Fruit fly (Drosophila melanogaster) whole organism, prepupa: ENCODE data around the gene Sh.

Experiments used
- CG10631 ChIP-seq: fragments of 200-800 bp; sonication (Bioruptor generic); optimal IDR thresholded peaks from 2 replicates; lab custom pipeline; 2016; ENCODE audit warnings: missing biosample characterization, missing genetic modification characterization
- CG10669 ChIP-seq: fragments of 200-800 bp; sonication (Bioruptor generic); optimal IDR thresholded peaks from 3 replicates; lab custom pipeline; 2018; ENCODE audit warnings: missing biosample characterization, mild to moderate bottlenecking, missing genetic modification characterization, moderate library complexity
- CG11762 ChIP-seq: fragments of 200-800 bp; sonication (Bioruptor generic); optimal IDR thresholded peaks from 3 replicates; lab custom pipeline; 2016; ENCODE audit warnings: missing biosample characterization, missing genetic modification characterization; ENCODE audit not compliant: insufficient read depth
- CG11902 ChIP-seq: fragments of 200-800 bp; sonication (Bioruptor generic); optimal IDR thresholded peaks from 3 replicates; lab custom pipeline; 2016; ENCODE audit warnings: missing biosample characterization, missing genetic modification characterization
- CG15336 ChIP-seq: fragments of 200-800 bp; sonication (Bioruptor generic); IDR thresholded peaks from 2 replicates; pipeline ENCODE4 v1.3.6; 2022; ENCODE audit warnings: missing biosample characterization, missing genetic modification characterization
- CG1621 ChIP-seq: fragments of 200-800 bp; sonication (Bioruptor generic); optimal IDR thresholded peaks from 3 replicates; lab custom pipeline; 2018; ENCODE audit warnings: missing biosample characterization, mild to moderate bottlenecking, missing genetic modification characterization
- CG16779 ChIP-seq: fragments of 200-800 bp; sonication (Bioruptor generic); optimal IDR thresholded peaks from 3 replicates; lab custom pipeline; 2017; ENCODE audit warnings: missing biosample characterization, mild to moderate bottlenecking, missing genetic modification characterization
- CG3032 ChIP-seq: fragments of 200-800 bp; optimal IDR thresholded peaks from 2 replicates; lab custom pipeline; 2019; ENCODE audit warnings: missing biosample characterization, mild to moderate bottlenecking, missing genetic modification characterization, moderate library complexity
- CG31627 ChIP-seq: fragments of 200-800 bp; sonication (Bioruptor generic); optimal IDR thresholded peaks from 3 replicates; lab custom pipeline; 2016; ENCODE audit warnings: missing biosample characterization, missing genetic modification characterization
- CG32006 ChIP-seq: fragments of 200-800 bp; sonication (Bioruptor generic); optimal IDR thresholded peaks from 3 replicates; lab custom pipeline; 2017; ENCODE audit warnings: missing biosample characterization, mild to moderate bottlenecking, missing genetic modification characterization
- CG34406 ChIP-seq: fragments of 200-800 bp; sonication (Bioruptor generic); optimal IDR thresholded peaks from 3 replicates; lab custom pipeline; 2016; ENCODE audit warnings: missing biosample characterization, missing genetic modification characterization
- CG3919 ChIP-seq: fragments of 200-800 bp; sonication (Bioruptor generic); optimal IDR thresholded peaks from 3 replicates; lab custom pipeline; 2016; ENCODE audit warnings: missing biosample characterization, missing genetic modification characterization
- CG4318 ChIP-seq: fragments of 200-800 bp; sonication (Bioruptor generic); optimal IDR thresholded peaks from 3 replicates; lab custom pipeline; 2017; ENCODE audit warnings: missing biosample characterization, mild to moderate bottlenecking, missing genetic modification characterization
- CG6163 ChIP-seq: fragments of 200-800 bp; sonication (Bioruptor generic); IDR thresholded peaks from 3 replicates; pipeline ENCODE4 v1.3.6; 2022; ENCODE audit warnings: missing biosample characterization, missing genetic modification characterization
- CG6276 ChIP-seq: fragments of 200-800 bp; sonication (Bioruptor generic); optimal IDR thresholded peaks from 2 replicates; lab custom pipeline; 2017; ENCODE audit warnings: missing biosample characterization, mild to moderate bottlenecking, missing genetic modification characterization
- CG6792 ChIP-seq: fragments of 200-800 bp; sonication (Bioruptor generic); optimal IDR thresholded peaks from 3 replicates; lab custom pipeline; 2016; ENCODE audit warnings: missing biosample characterization, missing genetic modification characterization
- CG6808 ChIP-seq: fragments of 200-800 bp; sonication (Bioruptor generic); optimal IDR thresholded peaks from 3 replicates; lab custom pipeline; 2017; ENCODE audit warnings: missing biosample characterization, missing genetic modification characterization, mild to moderate bottlenecking, moderate library complexity, missing genetic modification reagents
- CG7368 ChIP-seq: fragments of 200-800 bp; sonication (Bioruptor generic); optimal IDR thresholded peaks from 3 replicates; lab custom pipeline; 2016; ENCODE audit warnings: missing biosample characterization, missing genetic modification characterization
- CG8119 ChIP-seq: fragments of 200-800 bp; sonication (Bioruptor generic); IDR thresholded peaks from 3 replicates; pipeline ENCODE4 v1.3.6; 2022; ENCODE audit warnings: missing biosample characterization, missing genetic modification characterization
- CG8319 ChIP-seq: fragments of 200-800 bp; sonication (Bioruptor generic); optimal IDR thresholded peaks from 3 replicates; lab custom pipeline; 2016; ENCODE audit warnings: missing biosample characterization, missing genetic modification characterization
- CG8632 ChIP-seq: fragments of 200-800 bp; sonication (Bioruptor generic); optimal IDR thresholded peaks from 3 replicates; lab custom pipeline; 2016; ENCODE audit warnings: missing biosample characterization, missing genetic modification characterization
- CG9139 ChIP-seq: fragments of 200-800 bp; sonication (Bioruptor generic); optimal IDR thresholded peaks from 3 replicates; lab custom pipeline; 2017; ENCODE audit warnings: missing biosample characterization, mild to moderate bottlenecking, missing genetic modification characterization
- Eip78C ChIP-seq: fragments of 200-800 bp; sonication (Bioruptor generic); peaks from one replicate; lab custom pipeline; 2016; ENCODE audit warnings: missing biosample characterization, missing genetic modification characterization
- Eip93F ChIP-seq: fragments of 200-800 bp; sonication (Bioruptor generic); optimal IDR thresholded peaks from 2 replicates; lab custom pipeline; 2016; ENCODE audit warnings: missing biosample characterization, mild to moderate bottlenecking, missing genetic modification characterization
- Ets21C ChIP-seq: fragments of 200-800 bp; sonication (Bioruptor generic); optimal IDR thresholded peaks from 3 replicates; lab custom pipeline; 2016; ENCODE audit warnings: missing biosample characterization, missing genetic modification characterization
- Gug ChIP-seq: fragments of 200-800 bp; sonication (Bioruptor generic); IDR thresholded peaks from 2 replicates; pipeline ENCODE4 v1.3.6; 2022; ENCODE audit warnings: missing biosample characterization, missing genetic modification characterization
- Hr39 ChIP-seq: fragments of 200-800 bp; sonication (Bioruptor generic); optimal IDR thresholded peaks from 2 replicates; lab custom pipeline; 2016; ENCODE audit warnings: missing biosample characterization, missing genetic modification characterization
- Hr4 ChIP-seq: fragments of 200-800 bp; sonication (Bioruptor generic); optimal IDR thresholded peaks from 3 replicates; lab custom pipeline; 2016; ENCODE audit warnings: missing biosample characterization, missing genetic modification characterization
- OdsH ChIP-seq: fragments of 200-800 bp; sonication (Bioruptor generic); optimal IDR thresholded peaks from 3 replicates; lab custom pipeline; 2016; ENCODE audit warnings: missing biosample characterization, missing genetic modification characterization
- Smox ChIP-seq: fragments of 200-800 bp; sonication (Bioruptor generic); optimal IDR thresholded peaks from 3 replicates; lab custom pipeline; 2016; ENCODE audit warnings: missing biosample characterization, missing genetic modification characterization
- Sox102F ChIP-seq: fragments of 200-800 bp; sonication (Bioruptor generic); optimal IDR thresholded peaks from 2 replicates; lab custom pipeline; 2016; ENCODE audit warnings: missing biosample characterization, mild to moderate bottlenecking, missing genetic modification characterization
- Sox14 ChIP-seq: fragments of 200-800 bp; sonication (Bioruptor generic); optimal IDR thresholded peaks from 3 replicates; lab custom pipeline; 2016; ENCODE audit warnings: missing biosample characterization, missing genetic modification characterization
- Sox15 ChIP-seq: fragments of 200-800 bp; sonication (Bioruptor generic); optimal IDR thresholded peaks from 3 replicates; lab custom pipeline; 2016; ENCODE audit warnings: missing biosample characterization, missing genetic modification characterization
- cyc ChIP-seq: fragments of 200-800 bp; sonication (Bioruptor generic); optimal IDR thresholded peaks from 3 replicates; lab custom pipeline; 2016; ENCODE audit warnings: missing biosample characterization, missing genetic modification characterization
- dac ChIP-seq: fragments of 200-800 bp; sonication (Bioruptor generic); optimal IDR thresholded peaks from 2 replicates; lab custom pipeline; 2017; ENCODE audit warnings: missing biosample characterization, mild to moderate bottlenecking, missing genetic modification characterization
- dsx ChIP-seq: fragments of 200-800 bp; optimal IDR thresholded peaks from 3 replicates; lab custom pipeline; 2019; ENCODE audit warnings: missing biosample characterization, mild to moderate bottlenecking, missing genetic modification characterization, moderate library complexity; ENCODE audit not compliant: poor library complexity, severe bottlenecking
- eg ChIP-seq: fragments of 200-800 bp; sonication (Bioruptor generic); IDR thresholded peaks from 3 replicates; pipeline ENCODE4 v1.3.6; 2022; ENCODE audit warnings: missing biosample characterization, missing genetic modification characterization
- esn ChIP-seq: fragments of 200-800 bp; sonication (Bioruptor generic); optimal IDR thresholded peaks from 2 replicates; lab custom pipeline; 2016; ENCODE audit warnings: missing biosample characterization, mild to moderate bottlenecking, missing genetic modification characterization, moderate library complexity
- fd59A ChIP-seq: fragments of 200-800 bp; sonication (Bioruptor generic); optimal IDR thresholded peaks from 2 replicates; lab custom pipeline; 2017; ENCODE audit warnings: missing biosample characterization, mild to moderate bottlenecking, missing genetic modification characterization, missing genetic modification reagents
- fd85E ChIP-seq: fragments of 200-800 bp; sonication (Bioruptor generic); optimal IDR thresholded peaks from 3 replicates; lab custom pipeline; 2016; ENCODE audit warnings: missing biosample characterization, missing genetic modification characterization
- fkh ChIP-seq: fragments of 200-800 bp; sonication (Bioruptor generic); optimal IDR thresholded peaks from 3 replicates; lab custom pipeline; 2017; ENCODE audit warnings: missing biosample characterization, mild to moderate bottlenecking, missing genetic modification characterization, moderate library complexity
- lz ChIP-seq: fragments of 200-800 bp; sonication (Bioruptor generic); optimal IDR thresholded peaks from 3 replicates; lab custom pipeline; 2016; ENCODE audit warnings: missing biosample characterization, missing genetic modification characterization
- net ChIP-seq: fragments of 200-800 bp; sonication (Bioruptor generic); optimal IDR thresholded peaks from 3 replicates; lab custom pipeline; 2016; ENCODE audit warnings: missing biosample characterization, missing genetic modification characterization
- pdm3 ChIP-seq: fragments of 200-800 bp; sonication (Bioruptor generic); optimal IDR thresholded peaks from 3 replicates; lab custom pipeline; 2016; ENCODE audit warnings: missing biosample characterization, missing genetic modification characterization
- salr ChIP-seq, 2 experiments: fragments of 200-800 bp; sonication (Bioruptor generic); optimal IDR thresholded peaks; 3 replicates each; lab custom pipeline; 2016 to 2018; ENCODE audit warnings: missing biosample characterization in 2 of 2, missing genetic modification characterization in 2 of 2, mild to moderate bottlenecking in 1 of 2
- spab ChIP-seq: fragments of 200-800 bp; sonication (Bioruptor generic); optimal IDR thresholded peaks from 2 replicates; lab custom pipeline; 2017; ENCODE audit warnings: missing biosample characterization, mild to moderate bottlenecking, missing genetic modification characterization, missing genetic modification reagents
- svp ChIP-seq: fragments of 200-800 bp; sonication (Bioruptor generic); peaks from one replicate; lab custom pipeline; 2016; ENCODE audit warnings: missing biosample characterization, missing genetic modification characterization
- topi ChIP-seq: fragments of 200-800 bp; sonication (Bioruptor generic); optimal IDR thresholded peaks from 3 replicates; lab custom pipeline; 2016; ENCODE audit warnings: missing biosample characterization, missing genetic modification characterization
- vri ChIP-seq: fragments of 200-800 bp; sonication (Bioruptor generic); optimal IDR thresholded peaks from 3 replicates; lab custom pipeline; 2016; ENCODE audit warnings: missing biosample characterization, mild to moderate bottlenecking, missing genetic modification characterization

Gene Sh

dm6 chrX:17915929-17916328 lies 147.1 kb downstream of the Sh start:
- no peak for TF ChIP-seq CG11902 (GFP tag; lab: Kevin White, UChicago)
- TF ChIP-seq CG34406 (GFP tag; lab: Kevin White, UChicago) = no peak
- peak; percentile 68 for TF ChIP-seq eg (GFP tag; lab: Robert Waterston, UW)
- TF ChIP-seq fd85E = no peak
- TF ChIP-seq Eip93F = no peak
- TF ChIP-seq cyc (GFP tag; lab: Kevin White, UChicago) = no peak
- TF ChIP-seq Hr4 (GFP tag; lab: Kevin White, UChicago) = peak; percentile 21
- no peak for TF ChIP-seq salr (GFP tag; optimal IDR thresholded peaks at IDR 0.05; lab: Kevin White, UChicago)
- TF ChIP-seq CG15336 = peak; percentile 73
- peak; percentile 62 for TF ChIP-seq CG32006
- TF ChIP-seq CG31627 = no peak
- TF ChIP-seq fkh (GFP tag; lab: Kevin White, UChicago) = no peak
- no peak for TF ChIP-seq esn (GFP tag; lab: Kevin White, UChicago)
- no peak for TF ChIP-seq CG8632
- no peak for TF ChIP-seq CG7368 (GFP tag; lab: Kevin White, UChicago)
- TF ChIP-seq fd59A (GFP tag; lab: Kevin White, UChicago) = no peak
- TF ChIP-seq OdsH (GFP tag; lab: Kevin White, UChicago) = peak; percentile 9
- no peak for TF ChIP-seq lz
- TF ChIP-seq CG6276 (GFP tag; lab: Kevin White, UChicago) = peak; percentile 22
- no peak for TF ChIP-seq Hr39 (GFP tag; lab: Kevin White, UChicago)
- TF ChIP-seq CG11762 (GFP tag; lab: Kevin White, UChicago) = no peak
- no peak for TF ChIP-seq CG6808
- no peak for TF ChIP-seq CG3032 (tag; lab: Kevin White, UChicago)
- peak; percentile 27; the same call in 1 of the 3 replicates for TF ChIP-seq CG6163
- no peak for TF ChIP-seq Sox102F (GFP tag; lab: Kevin White, UChicago)
- TF ChIP-seq spab (GFP tag; lab: Kevin White, UChicago) = no peak
- peak; percentile 52 for TF ChIP-seq Eip78C (GFP tag; lab: Kevin White, UChicago)
- no peak for TF ChIP-seq CG8319 (GFP tag; lab: Kevin White, UChicago)
- peak; percentile 52; the same call in 1 of the 3 replicates for TF ChIP-seq CG8119 (GFP tag; lab: Robert Waterston, UW)
- no peak for TF ChIP-seq dsx (GFP tag; lab: Kevin White, UChicago)
- no peak for TF ChIP-seq Smox (GFP tag; lab: Kevin White, UChicago)
- TF ChIP-seq net (GFP tag; lab: Kevin White, UChicago) = no peak
- TF ChIP-seq Gug (GFP tag; lab: Robert Waterston, UW) = no peak
- TF ChIP-seq pdm3 (GFP tag; lab: Kevin White, UChicago) = no peak
- no peak for TF ChIP-seq CG3919
- TF ChIP-seq topi = no peak
- TF ChIP-seq vri (GFP tag; lab: Kevin White, UChicago) = no peak
- no peak for TF ChIP-seq Ets21C (GFP tag; lab: Kevin White, UChicago)
- no peak for TF ChIP-seq CG10631 (GFP tag; lab: Kevin White, UChicago)

DNA sequence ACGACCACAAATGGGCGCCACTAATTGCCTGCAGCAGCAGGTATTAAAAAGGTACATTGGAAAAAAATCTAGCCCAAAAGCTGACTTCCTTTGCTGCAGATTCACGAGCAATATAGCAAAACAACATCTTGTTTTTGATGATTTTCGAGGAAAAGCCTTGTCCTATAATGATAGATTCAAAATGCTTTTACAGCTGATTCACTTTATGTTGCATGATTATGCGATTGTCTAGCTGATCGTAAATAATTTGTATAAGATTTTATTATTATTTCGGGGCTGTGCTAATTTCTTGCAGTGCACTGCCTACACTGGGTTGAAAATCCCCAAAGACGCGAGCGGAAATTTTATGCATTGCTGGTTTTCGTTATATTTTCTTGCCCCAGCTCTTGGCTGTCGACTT lies 148.5 kb downstream of the Sh start:
- peak; percentile 47; the same call in 1 of the 3 replicates for TF ChIP-seq CG6163
- no peak for TF ChIP-seq vri (GFP tag; lab: Kevin White, UChicago)
- peak; percentile 8 for TF ChIP-seq Hr39 (GFP tag; lab: Kevin White, UChicago)
- TF ChIP-seq CG8632 = no peak
- TF ChIP-seq CG8119 (GFP tag; lab: Robert Waterston, UW) = peak; percentile 57; the same call in 2 of the 3 replicates
- no peak for TF ChIP-seq CG34406 (GFP tag; lab: Kevin White, UChicago)
- peak; percentile 7 for TF ChIP-seq Sox14 (GFP tag; lab: Kevin White, UChicago)
- TF ChIP-seq fkh (GFP tag; lab: Kevin White, UChicago) = no peak
- TF ChIP-seq CG31627 = peak; percentile 2
- TF ChIP-seq esn (GFP tag; lab: Kevin White, UChicago) = peak; percentile 22
- TF ChIP-seq CG3919 = peak; percentile 39
- TF ChIP-seq svp (GFP tag; lab: Kevin White, UChicago) = peak; percentile 60
- TF ChIP-seq CG4318 = peak; percentile 40
- peak; percentile 5 for TF ChIP-seq CG3032 (tag; lab: Kevin White, UChicago)
- peak; percentile 22 for TF ChIP-seq Sox102F (GFP tag; lab: Kevin White, UChicago)
- no peak for TF ChIP-seq CG9139 (GFP tag; lab: Kevin White, UChicago)
- no peak for TF ChIP-seq Sox15 (GFP tag; lab: Kevin White, UChicago)
- TF ChIP-seq cyc (GFP tag; lab: Kevin White, UChicago) = peak; percentile 1
- TF ChIP-seq pdm3 (GFP tag; lab: Kevin White, UChicago) = peak; percentile 37
- TF ChIP-seq dac (GFP tag; lab: Kevin White, UChicago) = peak; percentile 30
- TF ChIP-seq CG1621 = no peak
- TF ChIP-seq CG11762 (GFP tag; lab: Kevin White, UChicago) = no peak
- no peak for TF ChIP-seq CG10669
- no peak for TF ChIP-seq dsx (GFP tag; lab: Kevin White, UChicago)
- peak; percentile 33 for TF ChIP-seq CG6792 (GFP tag; lab: Kevin White, UChicago)
- TF ChIP-seq CG16779 (tag; lab: Kevin White, UChicago) = no peak
- no peak for TF ChIP-seq CG8319 (GFP tag; lab: Kevin White, UChicago)
- TF ChIP-seq CG7368 (GFP tag; lab: Kevin White, UChicago) = no peak
